Fruit fly (Drosophila melanogaster) whole organism, embryonic: Measurements from ENCODE around the gene Muc11A.

Experiments
- Bgb ChIP-seq: fragments of 200-800 bp; sonication (Bioruptor generic); IDR thresholded peaks from 2 replicates; pipeline ENCODE4 v1.3.6; 2022; ENCODE audit warnings: missing biosample characterization, missing genetic modification characterization; ENCODE audit not compliant: partially characterized antibody
- Blimp-1 ChIP-seq: fragments of 200-800 bp; sonication (Bioruptor generic); optimal IDR thresholded peaks from 3 replicates; lab custom pipeline; 2018; ENCODE audit warnings: missing biosample characterization, missing genetic modification characterization, mild to moderate bottlenecking, moderate library complexity, missing genetic modification reagents
- CG10462 ChIP-seq: fragments of 200-800 bp; sonication (Bioruptor generic); optimal IDR thresholded peaks from 2 replicates; lab custom pipeline; 2016; ENCODE audit warnings: missing biosample characterization, missing genetic modification characterization
- CG12942 ChIP-seq: fragments of 200-800 bp; sonication (Bioruptor generic); optimal IDR thresholded peaks from 3 replicates; lab custom pipeline; 2016; ENCODE audit warnings: missing biosample characterization, missing genetic modification characterization
- CG1603 ChIP-seq: fragments of 200-800 bp; sonication (Bioruptor generic); optimal IDR thresholded peaks from 2 replicates; lab custom pipeline; 2019; ENCODE audit warnings: missing biosample characterization, mild to moderate bottlenecking, missing genetic modification characterization, moderate library complexity
- CG16813 ChIP-seq: fragments of 200-800 bp; sonication (Bioruptor generic); IDR thresholded peaks from 3 replicates; pipeline ENCODE4 v1.3.6; 2022; ENCODE audit warnings: missing biosample characterization, missing genetic modification characterization; ENCODE audit not compliant: partially characterized antibody
- CG2129 ChIP-seq: fragments of 200-800 bp; sonication (Bioruptor generic); IDR thresholded peaks from 2 replicates; pipeline ENCODE4 v1.3.6; 2022; ENCODE audit warnings: missing biosample characterization, missing genetic modification characterization; ENCODE audit not compliant: partially characterized antibody
- CG2202 ChIP-seq: fragments of 200-800 bp; sonication (Bioruptor generic); optimal IDR thresholded peaks from 2 replicates; lab custom pipeline; 2018; ENCODE audit warnings: missing biosample characterization, mild to moderate bottlenecking, missing genetic modification characterization
- CG3163 ChIP-seq: fragments of 200-800 bp; sonication (Bioruptor generic); optimal IDR thresholded peaks from 3 replicates; lab custom pipeline; 2016; ENCODE audit warnings: missing biosample characterization, missing genetic modification characterization
- CG42726 ChIP-seq: fragments of 200-800 bp; sonication (Bioruptor generic); IDR thresholded peaks from 2 replicates; pipeline ENCODE4 v1.3.6; 2022; ENCODE audit warnings: missing biosample characterization, missing genetic modification characterization; ENCODE audit not compliant: partially characterized antibody
- CG4617 ChIP-seq: fragments of 200-800 bp; sonication (Bioruptor generic); optimal IDR thresholded peaks from 3 replicates; lab custom pipeline; 2016; ENCODE audit warnings: missing biosample characterization, missing genetic modification characterization, borderline replicate concordance
- CG5245 ChIP-seq: fragments of 200-800 bp; sonication (Bioruptor generic); optimal IDR thresholded peaks from 3 replicates; lab custom pipeline; 2016; ENCODE audit warnings: missing biosample characterization, missing genetic modification characterization
- CG6175 ChIP-seq: fragments of 200-800 bp; sonication (Bioruptor generic); IDR thresholded peaks from 3 replicates; pipeline ENCODE4 v1.3.6; 2022; ENCODE audit warnings: missing biosample characterization, missing genetic modification characterization
- CG6791 ChIP-seq: fragments of 200-800 bp; sonication (Bioruptor generic); IDR thresholded peaks from 3 replicates; pipeline ENCODE4 v1.3.6; 2022; ENCODE audit warnings: missing biosample characterization, missing genetic modification characterization; ENCODE audit not compliant: partially characterized antibody
- CG7372 ChIP-seq: fragments of 200-800 bp; sonication (Bioruptor generic); IDR thresholded peaks from 2 replicates; pipeline ENCODE4 v1.3.6; 2022; ENCODE audit warnings: missing biosample characterization, missing genetic modification characterization
- CG8924 ChIP-seq: fragments of 200-800 bp; optimal IDR thresholded peaks from 3 replicates; lab custom pipeline; 2019; ENCODE audit warnings: missing biosample characterization, mild to moderate bottlenecking, missing genetic modification characterization, moderate library complexity
- Dip2 ChIP-seq: fragments of 200-800 bp; sonication (Bioruptor generic); IDR thresholded peaks from 2 replicates; pipeline ENCODE4 v1.3.6; 2022; ENCODE audit warnings: missing biosample characterization, missing genetic modification characterization
- Dll ChIP-seq: fragments of 200-800 bp; sonication (Bioruptor generic); IDR thresholded peaks from 4 replicates; pipeline ENCODE4 v1.3.6; 2022; ENCODE audit warnings: missing biosample characterization, missing genetic modification characterization; ENCODE audit not compliant: partially characterized antibody
- HLH4C ChIP-seq: fragments of 200-800 bp; sonication (Bioruptor generic); IDR thresholded peaks from 3 replicates; pipeline ENCODE4 v1.3.6; 2022; ENCODE audit warnings: missing biosample characterization, missing genetic modification characterization; ENCODE audit not compliant: partially characterized antibody
- Lpt ChIP-seq: fragments of >200 bp; optimal IDR thresholded peaks from 2 replicates; lab custom pipeline; 2018; ENCODE audit warnings: missing biosample characterization, missing genetic modification characterization
- MBD-R2 ChIP-seq: fragments of 200-800 bp; sonication (Bioruptor generic); IDR thresholded peaks from 2 replicates; pipeline ENCODE4 v1.3.6; 2022; ENCODE audit warnings: missing biosample characterization, missing genetic modification characterization
- Opbp ChIP-seq: fragments of 200-800 bp; sonication (Bioruptor generic); IDR thresholded peaks from 3 replicates; pipeline ENCODE4 v1.3.6; 2022; ENCODE audit warnings: missing biosample characterization, missing genetic modification characterization; ENCODE audit not compliant: partially characterized antibody
- Sin3A ChIP-seq: fragments of >200 bp; optimal IDR thresholded peaks from 2 replicates; lab custom pipeline; 2018
- al ChIP-seq: fragments of 200-800 bp; sonication (Bioruptor generic); IDR thresholded peaks from 2 replicates; pipeline ENCODE4 v1.3.6; 2022; ENCODE audit warnings: missing biosample characterization, missing genetic modification characterization
- bbx ChIP-seq: fragments of 200-800 bp; sonication (Bioruptor generic); IDR thresholded peaks from 2 replicates; pipeline ENCODE4 v1.3.6; 2022; ENCODE audit warnings: missing biosample characterization, missing genetic modification characterization; ENCODE audit not compliant: partially characterized antibody
- chn ChIP-seq: fragments of 200-800 bp; sonication (Bioruptor generic); optimal IDR thresholded peaks from 2 replicates; lab custom pipeline; 2016; ENCODE audit warnings: missing biosample characterization, missing genetic modification characterization
- ci ChIP-seq: fragments of 200-800 bp; sonication (Bioruptor generic); IDR thresholded peaks from 3 replicates; pipeline ENCODE4 v1.3.6; 2022; ENCODE audit warnings: missing biosample characterization, missing genetic modification characterization
- ems ChIP-seq: fragments of 200-800 bp; sonication (Bioruptor generic); optimal IDR thresholded peaks from 3 replicates; lab custom pipeline; 2016; ENCODE audit warnings: missing biosample characterization, missing genetic modification characterization
- esg ChIP-seq: fragments of 200-800 bp; sonication (Bioruptor generic); conservative IDR thresholded peaks from 2 replicates; pipeline ENCODE4 v1.3.6; 2022; ENCODE audit warnings: missing biosample characterization, missing genetic modification characterization
- hb ChIP-seq: fragments of 200-800 bp; sonication (Bioruptor generic); IDR thresholded peaks from 3 replicates; pipeline ENCODE4 v1.3.6; 2022; ENCODE audit warnings: missing biosample characterization, missing genetic modification characterization; ENCODE audit not compliant: partially characterized antibody
- hbn ChIP-seq: fragments of 200-800 bp; sonication (Bioruptor generic); IDR thresholded peaks from 2 replicates; pipeline ENCODE4 v1.3.6; 2022; ENCODE audit warnings: missing biosample characterization, missing genetic modification characterization; ENCODE audit not compliant: partially characterized antibody
- inv ChIP-seq: fragments of 200-800 bp; sonication (Bioruptor generic); IDR thresholded peaks from 2 replicates; pipeline ENCODE4 v1.3.6; 2022; ENCODE audit warnings: missing biosample characterization, missing genetic modification characterization; ENCODE audit not compliant: partially characterized antibody
- knrl ChIP-seq: fragments of 200-800 bp; sonication (Bioruptor generic); IDR thresholded peaks from 3 replicates; pipeline ENCODE4 v1.3.6; 2022; ENCODE audit warnings: missing biosample characterization, missing genetic modification characterization; ENCODE audit not compliant: partially characterized antibody
- mld ChIP-seq: fragments of 200-800 bp; sonication (Bioruptor generic); IDR thresholded peaks from 3 replicates; pipeline ENCODE4 v1.3.6; 2022; ENCODE audit warnings: missing biosample characterization, missing genetic modification characterization; ENCODE audit not compliant: partially characterized antibody
- phol ChIP-seq: fragments of 200-800 bp; sonication (Bioruptor generic); optimal IDR thresholded peaks from 3 replicates; lab custom pipeline; 2018; ENCODE audit warnings: missing biosample characterization, mild to moderate bottlenecking, missing genetic modification characterization, moderate library complexity
- pzg ChIP-seq: fragments of 200-800 bp; sonication (Bioruptor generic); optimal IDR thresholded peaks from 3 replicates; lab custom pipeline; 2018; ENCODE audit warnings: missing biosample characterization, mild to moderate bottlenecking, missing genetic modification characterization, moderate library complexity
- row ChIP-seq: fragments of 200-800 bp; sonication (Bioruptor generic); IDR thresholded peaks from 3 replicates; pipeline ENCODE4 v1.3.6; 2022; ENCODE audit warnings: missing biosample characterization, missing genetic modification characterization
- sens ChIP-seq: fragments of 200-800 bp; sonication (Bioruptor generic); peaks from one replicate; lab custom pipeline; 2016; ENCODE audit warnings: missing biosample characterization, missing genetic modification characterization
- sima ChIP-seq: fragments of 200-800 bp; sonication (Bioruptor generic); optimal IDR thresholded peaks from 2 replicates; lab custom pipeline; 2016; ENCODE audit warnings: missing biosample characterization, missing genetic modification characterization
- sob ChIP-seq: fragments of 200-800 bp; sonication (Bioruptor generic); IDR thresholded peaks from 2 replicates; pipeline ENCODE4 v1.3.6; 2022; ENCODE audit warnings: missing biosample characterization, missing genetic modification characterization
- tna ChIP-seq: fragments of 200-800 bp; sonication (Bioruptor generic); IDR thresholded peaks from 2 replicates; pipeline ENCODE4 v1.3.6; 2022; ENCODE audit warnings: missing biosample characterization, missing genetic modification characterization; ENCODE audit not compliant: partially characterized antibody
- trem ChIP-seq: fragments of 200-800 bp; optimal IDR thresholded peaks from 3 replicates; lab custom pipeline; 2019; ENCODE audit warnings: missing biosample characterization, mild to moderate bottlenecking, missing genetic modification characterization, moderate library complexity
- trh ChIP-seq: fragments of 200-800 bp; sonication (Bioruptor generic); optimal IDR thresholded peaks from 2 replicates; lab custom pipeline; 2016; ENCODE audit warnings: missing biosample characterization, missing genetic modification characterization
- unc-4 ChIP-seq: fragments of 200-800 bp; sonication (Bioruptor generic); IDR thresholded peaks from 2 replicates; pipeline ENCODE4 v1.3.6; 2022; ENCODE audit warnings: missing biosample characterization, missing genetic modification characterization; ENCODE audit not compliant: partially characterized antibody
- unpg ChIP-seq: fragments of 200-800 bp; sonication (Bioruptor generic); optimal IDR thresholded peaks from 3 replicates; lab custom pipeline; 2018; ENCODE audit warnings: missing biosample characterization, mild to moderate bottlenecking, missing genetic modification characterization, moderate library complexity
- vnd ChIP-seq: fragments of 200-800 bp; sonication (Bioruptor generic); IDR thresholded peaks from 3 replicates; pipeline ENCODE4 v1.3.6; 2022; ENCODE audit warnings: missing biosample characterization, missing genetic modification characterization; ENCODE audit not compliant: partially characterized antibody
- zen2 ChIP-seq: fragments of 200-800 bp; sonication (Bioruptor generic); IDR thresholded peaks from 3 replicates; pipeline ENCODE4 v1.3.6; 2022; ENCODE audit warnings: missing biosample characterization, missing genetic modification characterization; ENCODE audit not compliant: partially characterized antibody

The Muc11A gene

dm6 chrX:12018440-12019101, 41.0 kb upstream of the Muc11A start, which contains the start of gene Lsm12a (continued):
- TF ChIP-seq al (GFP tag; lab: Robert Waterston, UW) = no peak
- TF ChIP-seq esg (GFP tag; lab: Robert Waterston, UW) = no peak
- 0 out of 2 replicates have a peak, but pooled peaks have one; percentile 8 for TF ChIP-seq sob
- TF ChIP-seq Dll = 0 out of 4 replicates have a peak, but pooled peaks have one; percentile 45
- TF ChIP-seq CG6791 (GFP tag; lab: Robert Waterston, UW) = peak; percentile 77; the same call in 2 of the 3 replicates
- peak; percentile 16; the same call in 1 of the 2 replicates for TF ChIP-seq hbn
- TF ChIP-seq CG7372 (GFP tag; lab: Robert Waterston, UW) = no peak
- no peak for TF ChIP-seq CG3163 (GFP tag; lab: Kevin White, UChicago)
- TF ChIP-seq zen2 (GFP tag; lab: Robert Waterston, UW) = peak; percentile 34; the same call in 1 of the 3 replicates
- TF ChIP-seq CG16813 (GFP tag; lab: Robert Waterston, UW) = peak; percentile 71
- peak; percentile 44; the same call in 1 of the 2 replicates for TF ChIP-seq CG42726 (GFP tag; lab: Robert Waterston, UW)
- peak; percentile 16; the same call in 1 of the 2 replicates for TF ChIP-seq unc-4 (GFP tag; lab: Robert Waterston, UW)
- TF ChIP-seq unpg = no peak
- no peak for TF ChIP-seq CG5245 (GFP tag; lab: Kevin White, UChicago)
- TF ChIP-seq CG1603 (tag; lab: Kevin White, UChicago) = no peak
- TF ChIP-seq CG2129 (GFP tag; lab: Robert Waterston, UW) = peak; percentile 20; the same call in 1 of the 2 replicates
- TF ChIP-seq inv (GFP tag; lab: Robert Waterston, UW) = peak; percentile 41; the same call in 1 of the 2 replicates
- no peak for TF ChIP-seq CG6175 (GFP tag; lab: Robert Waterston, UW)
- no peak for TF ChIP-seq CG12942 (GFP tag; lab: Kevin White, UChicago)
- peak; percentile 41 for TF ChIP-seq MBD-R2
- TF ChIP-seq hb (GFP tag; lab: Robert Waterston, UW) = peak; percentile 60; the same call in 1 of the 3 replicates
- TF ChIP-seq ci (GFP tag; lab: Robert Waterston, UW) = no peak
- no peak for TF ChIP-seq sima
- no peak for TF ChIP-seq CG10462 (GFP tag; lab: Kevin White, UChicago)
- peak; percentile 1 for TF ChIP-seq Sin3A
- peak; percentile 5 for TF ChIP-seq trem (tag; lab: Kevin White, UChicago)
- TF ChIP-seq knrl = peak; percentile 54
- peak; percentile 9 for TF ChIP-seq CG4617 (GFP tag; lab: Kevin White, UChicago)
- TF ChIP-seq ems (GFP tag; lab: Kevin White, UChicago) = no peak
- TF ChIP-seq row (GFP tag; lab: Robert Waterston, UW) = peak; percentile 24; the same call in 1 of the 3 replicates
- peak; percentile 15 for TF ChIP-seq CG8924
- peak; percentile 44 for TF ChIP-seq sens (GFP tag; lab: Kevin White, UChicago)
- TF ChIP-seq HLH4C = peak; percentile 31
- no peak for TF ChIP-seq Dip2
- peak; percentile 42; the same call in 2 of the 3 replicates for TF ChIP-seq vnd
- TF ChIP-seq CG2202 (tag; lab: Kevin White, UChicago) = no peak
- peak; percentile 38; the same call in 1 of the 2 replicates for TF ChIP-seq tna (GFP tag; lab: Robert Waterston, UW)
- 0 out of 3 replicates have a peak, but pooled peaks have one; percentile 35 for TF ChIP-seq mld
- no peak for TF ChIP-seq trh (GFP tag; lab: Kevin White, UChicago)
- TF ChIP-seq Opbp (GFP tag; lab: Robert Waterston, UW) = peak; percentile 60; the same call in 2 of the 3 replicates
- no peak for TF ChIP-seq chn
- TF ChIP-seq phol = peak; percentile 1
- no peak for TF ChIP-seq Lpt (GFP tag; lab: Kevin White, UChicago)
- TF ChIP-seq Bgb (GFP tag; lab: Robert Waterston, UW) = peak; percentile 66
- peak; percentile 46 for TF ChIP-seq Blimp-1
- peak; percentile 53 for TF ChIP-seq pzg
- TF ChIP-seq bbx (GFP tag; lab: Robert Waterston, UW) = peak; percentile 75
